Worm (Caenorhabditis elegans) whole organism, mixed stage, embryonic: ENCODE results near the gene ethe-1.

ENCODE experiments used
- M03D4.4 ChIP-seq: sonication (generic microtip); optimal IDR thresholded peaks from 2 replicates; lab custom pipeline; 2017; ENCODE audit warnings: mild to moderate bottlenecking, missing genetic modification characterization, missing compliant biosample characterization
- bed-3 ChIP-seq: fragments of 200-800 bp; sonication (Bioruptor generic); optimal IDR thresholded peaks from 3 replicates; lab custom pipeline; 2018; ENCODE audit warnings: mild to moderate bottlenecking, missing genetic modification characterization, moderate library complexity, missing compliant biosample characterization
- blmp-1 ChIP-seq: fragments of 150-350 bp; optimal IDR thresholded peaks from 2 replicates; lab custom pipeline; 2014; ENCODE audit warnings: missing biosample characterization, missing genetic modification characterization
- ceh-43 ChIP-seq: fragments of 200-800 bp; sonication (Bioruptor generic); optimal IDR thresholded peaks from 2 replicates; lab custom pipeline; 2018; ENCODE audit warnings: mild to moderate bottlenecking, missing genetic modification characterization, moderate library complexity, missing compliant biosample characterization
- ceh-83 ChIP-seq: fragments of 200-800 bp; sonication (Bioruptor generic); optimal IDR thresholded peaks from 2 replicates; lab custom pipeline; 2018; ENCODE audit warnings: mild to moderate bottlenecking, missing genetic modification characterization, missing compliant biosample characterization
- ces-1 ChIP-seq: fragments of 150-350 bp; optimal IDR thresholded peaks from 2 replicates; lab custom pipeline; 2014; ENCODE audit warnings: missing biosample characterization, missing genetic modification reagents, missing genetic modification characterization
- drap-1 ChIP-seq: fragments of 200-800 bp; sonication (Bioruptor generic); optimal IDR thresholded peaks from 3 replicates; lab custom pipeline; 2018; ENCODE audit warnings: mild to moderate bottlenecking, missing genetic modification characterization, missing compliant biosample characterization
- elt-1 ChIP-seq: sonication (generic microtip); optimal IDR thresholded peaks from 2 replicates; lab custom pipeline; 2017; ENCODE audit warnings: missing genetic modification characterization, mild to moderate bottlenecking, missing compliant biosample characterization, antibody characterized with exemption, moderate library complexity, borderline replicate concordance; ENCODE audit not compliant: insufficient read depth
- elt-3 ChIP-seq: fragments of 150-350 bp; optimal IDR thresholded peaks from 2 replicates; lab custom pipeline; 2014; ENCODE audit warnings: missing biosample characterization, missing genetic modification characterization
- flh-1 ChIP-seq: fragments of 200-800 bp; sonication (Bioruptor generic); optimal IDR thresholded peaks from 2 replicates; lab custom pipeline; 2018; ENCODE audit warnings: mild to moderate bottlenecking, missing genetic modification characterization, moderate library complexity, missing compliant biosample characterization
- ham-2 ChIP-seq: fragments of 200-800 bp; sonication (Bioruptor generic); optimal IDR thresholded peaks from 2 replicates; lab custom pipeline; 2018; ENCODE audit warnings: mild to moderate bottlenecking, missing genetic modification characterization, missing compliant biosample characterization
- hlh-1 ChIP-seq: fragments of 150-350 bp; optimal IDR thresholded peaks from 2 replicates; lab custom pipeline; 2014; ENCODE audit warnings: missing biosample characterization, missing genetic modification reagents, missing genetic modification characterization
- lin-13 ChIP-seq: fragments of 150-350 bp; optimal IDR thresholded peaks from 2 replicates; lab custom pipeline; 2014; ENCODE audit warnings: missing biosample characterization, missing genetic modification characterization
- lin-32 ChIP-seq: fragments of 200-800 bp; sonication (Bioruptor generic); optimal IDR thresholded peaks from 2 replicates; lab custom pipeline; 2018; ENCODE audit warnings: mild to moderate bottlenecking, missing genetic modification characterization, missing compliant biosample characterization
- lsy-2 ChIP-seq: fragments of 150-350 bp; optimal IDR thresholded peaks from 2 replicates; lab custom pipeline; 2014; ENCODE audit warnings: missing biosample characterization, missing genetic modification characterization
- mab-5 ChIP-seq: fragments of 150-350 bp; optimal IDR thresholded peaks from 2 replicates; lab custom pipeline; 2014; ENCODE audit warnings: missing biosample characterization, missing genetic modification characterization
- mep-1 ChIP-seq: fragments of 150-350 bp; optimal IDR thresholded peaks from 2 replicates; lab custom pipeline; 2017; ENCODE audit warnings: missing biosample characterization, missing genetic modification reagents, missing genetic modification characterization, inconsistent platforms
- mls-2 ChIP-seq: sonication (generic microtip); optimal IDR thresholded peaks from 2 replicates; lab custom pipeline; 2016; ENCODE audit warnings: mild to moderate bottlenecking, missing genetic modification characterization, moderate library complexity, missing compliant biosample characterization
- nhr-12 ChIP-seq: fragments of 150-350 bp; optimal IDR thresholded peaks from 2 replicates; lab custom pipeline; 2014; ENCODE audit warnings: missing biosample characterization, missing genetic modification characterization
- nhr-2 ChIP-seq: fragments of 150-350 bp; optimal IDR thresholded peaks from 2 replicates; lab custom pipeline; 2014; ENCODE audit warnings: missing biosample characterization, missing genetic modification characterization
- nhr-237 ChIP-seq: fragments of 150-350 bp; optimal IDR thresholded peaks from 2 replicates; lab custom pipeline; 2014; ENCODE audit warnings: missing biosample characterization, missing genetic modification characterization
- nhr-28 ChIP-seq: fragments of 150-350 bp; optimal IDR thresholded peaks from 2 replicates; lab custom pipeline; 2014; ENCODE audit warnings: missing biosample characterization, missing genetic modification characterization
- pha-4 ChIP-seq: fragments of 150-350 bp; optimal IDR thresholded peaks from 2 replicates; lab custom pipeline; 2018; ENCODE audit warnings: missing biosample characterization, missing genetic modification reagents, missing genetic modification characterization
- sem-2 ChIP-seq: fragments of 200-800 bp; sonication (Bioruptor generic); optimal IDR thresholded peaks from 2 replicates; lab custom pipeline; 2018; ENCODE audit warnings: mild to moderate bottlenecking, missing genetic modification characterization, missing compliant biosample characterization
- snpc-4 ChIP-seq: fragments of 150-350 bp; optimal IDR thresholded peaks from 2 replicates; lab custom pipeline; 2014; ENCODE audit warnings: missing biosample characterization, missing genetic modification characterization
- unc-120 ChIP-seq: sonication (generic microtip); optimal IDR thresholded peaks from 2 replicates; lab custom pipeline; 2017; ENCODE audit warnings: missing genetic modification characterization, missing compliant biosample characterization; ENCODE audit not compliant: poor library complexity, severe bottlenecking
- unc-39 ChIP-seq: fragments of 150-350 bp; optimal IDR thresholded peaks from 2 replicates; lab custom pipeline; 2014; ENCODE audit warnings: missing biosample characterization, missing genetic modification characterization
- unc-62 ChIP-seq: fragments of 150-350 bp; optimal IDR thresholded peaks from 2 replicates; lab custom pipeline; 2014; ENCODE audit warnings: missing biosample characterization, missing genetic modification reagents, missing genetic modification characterization
- zip-8 ChIP-seq: fragments of 150-350 bp; optimal IDR thresholded peaks from 2 replicates; lab custom pipeline; 2014; ENCODE audit warnings: missing biosample characterization, missing genetic modification characterization
- ztf-11 ChIP-seq: fragments of 150-350 bp; optimal IDR thresholded peaks from 2 replicates; lab custom pipeline; 2014; ENCODE audit warnings: missing biosample characterization, missing genetic modification characterization

The ethe-1 gene

DNA sequence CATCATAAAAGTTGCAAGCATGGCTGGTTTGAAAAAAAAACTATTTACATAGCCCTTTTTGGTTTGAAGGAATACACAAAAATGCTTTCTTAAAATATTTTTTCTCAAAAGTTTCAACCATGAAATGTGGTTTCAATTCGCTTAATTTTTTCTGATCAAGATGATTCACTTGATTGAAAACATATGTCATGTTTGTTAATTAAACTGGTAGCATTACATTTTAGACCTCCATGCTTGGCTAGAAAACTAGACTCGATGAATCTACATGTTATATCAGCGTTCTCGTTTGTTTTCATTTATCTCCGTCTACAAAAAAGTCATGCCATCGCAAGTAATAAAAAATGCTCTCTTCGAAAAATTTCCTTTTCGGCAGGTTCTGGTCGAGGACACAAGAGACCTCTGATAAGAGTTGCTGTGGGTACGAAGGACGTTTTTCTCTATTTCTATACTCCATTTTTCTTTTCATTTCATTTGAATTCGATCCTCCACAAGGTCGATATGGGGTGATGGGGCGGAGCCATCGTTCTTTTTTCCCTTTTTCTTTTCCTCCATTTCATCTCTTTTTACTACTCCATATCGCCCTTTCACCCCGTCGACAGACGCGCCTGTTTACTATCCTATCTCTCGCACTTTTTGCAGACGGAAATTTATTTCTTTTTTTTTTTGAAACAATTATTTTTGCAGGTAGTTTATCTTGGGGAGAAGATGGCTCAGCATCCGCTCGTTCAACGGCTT lies 17.3 kb upstream of the ethe-1 start, which contains the start of gene elo-1:
elo-1 (plus strand) TSS at position 685 of the 735 bp plus-strand sequence.
- TF ChIP-seq hlh-1 (tag; lab: Kevin White, UChicago), result peak; percentile 10
- no peak for TF ChIP-seq pha-4 (tag; lab: Kevin White, UChicago)

DNA sequence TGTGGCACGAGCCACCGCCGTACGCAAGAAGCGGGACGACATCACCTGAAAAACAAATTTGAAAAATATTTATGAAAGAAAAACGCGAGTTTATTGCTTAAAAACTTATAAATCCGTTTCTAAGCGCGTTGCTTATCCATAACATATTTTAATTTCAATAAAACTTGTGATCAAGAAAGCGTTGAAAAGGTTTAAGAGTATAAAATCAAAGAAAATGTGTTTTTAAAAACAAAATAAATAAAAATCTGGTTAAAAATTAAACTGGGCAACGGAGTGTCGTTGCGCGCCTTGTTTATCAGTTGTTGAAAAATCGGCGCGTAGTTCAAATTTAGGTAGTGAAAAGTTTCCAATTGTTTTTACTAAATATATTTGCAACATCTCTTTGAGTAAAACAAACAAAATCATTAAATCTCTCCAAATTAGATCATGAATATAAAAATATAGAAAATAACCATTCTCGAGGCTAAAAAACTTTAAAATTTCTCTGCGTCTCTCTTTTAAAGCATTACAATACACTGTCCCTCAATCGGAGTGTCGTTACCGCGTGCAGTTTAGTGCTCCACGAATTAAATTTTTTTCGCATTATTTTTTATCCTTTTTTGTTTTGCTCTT lies 16.4 kb upstream of the ethe-1 start, which contains the start of gene ndua-5:
ndua-5 (minus strand) TSS at position 51 of the 612 bp plus-strand sequence.
- TF ChIP-seq ces-1 (GFP tag; lab: Kevin White, UChicago) (peak; percentile 36), bed-3 (no peak), nhr-237 (peak; percentile 29), nhr-2 (no peak), zip-8 (tag; lab: Kevin White, UChicago) (no peak), elt-1 (no peak), lin-13 (tag; lab: Kevin White, UChicago) (no peak), drap-1 (no peak), nhr-28 (tag; lab: Kevin White, UChicago) (no peak), lsy-2 (peak; percentile 52)

DNA sequence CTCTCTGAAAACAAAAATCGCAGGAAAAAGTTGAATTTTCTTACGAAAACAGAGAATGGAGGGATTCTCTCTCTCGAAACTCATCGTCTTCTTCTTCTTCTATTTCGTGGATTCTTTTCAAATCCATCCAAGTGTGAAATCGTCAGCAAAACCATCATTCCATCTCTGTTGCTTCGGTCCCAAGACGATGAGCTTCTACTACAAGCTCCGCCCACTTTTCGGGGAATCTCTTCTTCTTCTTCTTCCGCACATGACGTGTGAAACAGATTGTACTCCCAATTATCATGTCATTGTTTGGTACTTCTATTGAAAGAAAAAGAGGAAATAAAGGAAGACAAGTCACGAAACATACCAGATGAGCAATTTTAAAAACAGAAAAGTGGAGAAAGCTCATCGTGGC lies 14.6 kb upstream of the ethe-1 start:
- no peak for TF ChIP-seq unc-120 (tag; lab: Kevin White, UChicago)
- no peak for TF ChIP-seq zip-8 (tag; lab: Kevin White, UChicago)
- TF ChIP-seq nhr-237, result no peak
- no peak for TF ChIP-seq mab-5
- no peak for TF ChIP-seq sem-2
- TF ChIP-seq blmp-1 (tag; lab: Kevin White, UChicago), result no peak
- no peak for TF ChIP-seq bed-3
- TF ChIP-seq elt-3 (tag; lab: Kevin White, UChicago), result no peak
- no peak for TF ChIP-seq ham-2 (GFP tag; lab: Kevin White, UChicago)
- TF ChIP-seq lin-13 (tag; lab: Kevin White, UChicago), result no peak
- no peak for TF ChIP-seq mep-1 (tag; lab: Kevin White, UChicago)
- TF ChIP-seq drap-1, result no peak

DNA sequence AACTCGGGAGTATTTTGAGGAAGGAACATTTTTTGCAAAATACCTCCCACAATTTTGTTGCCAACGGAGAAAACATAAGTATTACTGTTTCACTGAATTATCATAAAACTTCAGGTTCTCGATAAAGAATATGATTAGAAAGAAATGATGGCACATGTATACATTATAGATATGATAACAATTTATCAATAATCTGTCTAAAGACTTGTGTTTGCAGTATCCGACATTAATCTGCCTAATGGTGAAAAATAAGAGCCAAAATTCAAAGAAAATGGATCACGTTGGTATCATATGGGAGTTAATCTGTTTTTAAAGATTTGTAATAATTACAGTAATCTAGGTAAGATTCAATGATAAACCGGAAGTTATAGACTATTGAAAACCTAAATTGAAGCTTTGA lies 12.1 kb upstream of the ethe-1 start:
- no peak for TF ChIP-seq mls-2 (tag; lab: Kevin White, UChicago)
- no peak for TF ChIP-seq nhr-2
- no peak for TF ChIP-seq ceh-43 (GFP tag; lab: Kevin White, UChicago)
- TF ChIP-seq unc-120 (tag; lab: Kevin White, UChicago), result no peak
- TF ChIP-seq mep-1 (tag; lab: Kevin White, UChicago), result no peak
- no peak for TF ChIP-seq pha-4 (tag; lab: Kevin White, UChicago)
- no peak for TF ChIP-seq ceh-83
- TF ChIP-seq drap-1, result no peak
- no peak for TF ChIP-seq unc-39 (tag; lab: Kevin White, UChicago)
- TF ChIP-seq nhr-28 (tag; lab: Kevin White, UChicago), result no peak

DNA sequence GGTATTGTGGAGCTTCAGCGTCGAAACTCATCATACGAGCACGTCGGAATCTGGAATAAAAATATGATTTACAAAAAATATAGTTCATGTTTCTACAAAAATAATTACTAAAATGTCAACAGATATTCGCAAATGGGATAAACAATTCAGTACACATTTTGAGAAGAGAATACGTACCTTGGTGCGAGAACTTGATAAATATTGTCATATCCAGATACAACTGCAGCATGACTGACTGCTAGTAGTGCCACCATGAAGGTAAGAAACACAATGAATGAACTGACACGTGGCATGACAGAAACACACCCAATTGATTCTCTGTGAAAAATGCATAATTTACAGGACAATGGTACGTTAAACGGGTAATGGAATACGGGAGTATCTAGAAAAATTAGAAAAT lies 10.0 kb upstream of the ethe-1 start, which contains the start of gene nlp-35:
nlp-35 (minus strand) TSS at position 319 of the 400 bp plus-strand sequence.
- TF ChIP-seq lin-32 (GFP tag; lab: Kevin White, UChicago) (no peak), pha-4 (tag; lab: Kevin White, UChicago) (no peak), flh-1 (GFP tag; lab: Kevin White, UChicago) (no peak), ces-1 (GFP tag; lab: Kevin White, UChicago) (no peak), ztf-11 (tag; lab: Kevin White, UChicago) (no peak), ham-2 (GFP tag; lab: Kevin White, UChicago) (no peak), bed-3 (no peak), unc-62 (GFP tag; lab: Kevin White, UChicago) (no peak), unc-120 (tag; lab: Kevin White, UChicago) (no peak), lsy-2 (no peak), nhr-12 (no peak), snpc-4 (no peak), nhr-237 (no peak), elt-3 (tag; lab: Kevin White, UChicago) (no peak), ceh-83 (no peak), mep-1 (tag; lab: Kevin White, UChicago) (no peak), M03D4.4 (no peak), hlh-1 (tag; lab: Kevin White, UChicago) (no peak), ceh-43 (GFP tag; lab: Kevin White, UChicago) (no peak)
